Fruit fly (Drosophila melanogaster): Measurements from ENCODE around the gene GluRIB.

Gene GluRIB

dm6 chr3L:9236548-9236947 is 15.2 kb upstream of the GluRIB start, which contains the start of gene CG4483 (continued):
- TF ChIP-seq CG17568 (GFP tag; optimal IDR thresholded peaks at IDR 0.05): no peak
- no peak for TF ChIP-seq Adf1 (GFP tag; IDR thresholded peaks at IDR 0.05)
- TF ChIP-seq CG7372 (GFP tag; IDR thresholded peaks at IDR 0.05): no peak

- no peak for TF ChIP-seq wdn (GFP tag; IDR thresholded peaks at IDR 0.05)
- TF ChIP-seq CG9215 (GFP tag; IDR thresholded peaks at IDR 0.05): no peak
- no peak for TF ChIP-seq fu2 (GFP tag; optimal IDR thresholded peaks at IDR 0.05)
- TF ChIP-seq emc (GFP tag; optimal IDR thresholded peaks at IDR 0.05): no peak
- TF ChIP-seq D (optimal IDR thresholded peaks at IDR 0.05): no peak
- TF ChIP-seq D (GFP tag; optimal IDR thresholded peaks at IDR 0.05): no peak
- TF ChIP-seq CG1832 (GFP tag; optimal IDR thresholded peaks at IDR 0.05): no peak
- TF ChIP-seq CG13123 (GFP tag; optimal IDR thresholded peaks at IDR 0.05): no peak
- no peak for TF ChIP-seq CG30403 (GFP tag; optimal IDR thresholded peaks at IDR 0.05)
- TF ChIP-seq Blimp-1 (GFP tag; optimal IDR thresholded peaks at IDR 0.05): no peak
- no peak for TF ChIP-seq Rfx (GFP tag; IDR thresholded peaks at IDR 0.05)
- no peak for TF ChIP-seq nerfin-1 (tag; optimal IDR thresholded peaks at IDR 0.05)
- TF ChIP-seq Max (GFP tag; optimal IDR thresholded peaks at IDR 0.05): no peak
- TF ChIP-seq CG15514 (GFP tag; optimal IDR thresholded peaks at IDR 0.05): no peak
- no peak for TF ChIP-seq Deaf1 (tag; optimal IDR thresholded peaks at IDR 0.05)
Observed at dm6 chr3L:9249925-9250324, 1.9 kb upstream of the GluRIB start, which contains the start of gene CG4477. Gene CG4477 (plus strand): TSS chr3L:9250225.

dm6 chr3L:9255172-9255571 is 3.4 kb downstream of the GluRIB start:
- TF ChIP-seq tll (GFP tag; optimal IDR thresholded peaks at IDR 0.05) (no peak), Kr (GFP tag; optimal IDR thresholded peaks at IDR 0.05) (no peak), CG7745 (tag; optimal IDR thresholded peaks at IDR 0.05) (no peak), Hr39 (optimal IDR thresholded peaks at IDR 0.05) (peak; percentile 35), Ets65A (GFP tag) (peak; percentile 54), CG6254 (GFP tag; optimal IDR thresholded peaks at IDR 0.05) (no peak), Dad (GFP tag; optimal IDR thresholded peaks at IDR 0.05) (no peak)

dm6 chr3L:9262268-9262667 is 10.5 kb downstream of the GluRIB start:
- TF ChIP-seq CG1233 (GFP tag; optimal IDR thresholded peaks at IDR 0.05): no peak
- TF ChIP-seq knrl (GFP tag; IDR thresholded peaks at IDR 0.05; ENCODE audit: partially characterized antibody): no peak
- TF ChIP-seq sisA (GFP tag; IDR thresholded peaks at IDR 0.05): no peak
- no peak for TF ChIP-seq Adf1 (GFP tag; IDR thresholded peaks at IDR 0.05)
- TF ChIP-seq en (GFP tag; optimal IDR thresholded peaks at IDR 0.05): no peak
- no peak for TF ChIP-seq Mes4 (GFP tag; optimal IDR thresholded peaks at IDR 0.05)
- no peak for TF ChIP-seq dan (GFP tag; IDR thresholded peaks at IDR 0.05)
- TF ChIP-seq Hr51 (GFP tag; optimal IDR thresholded peaks at IDR 0.05): no peak

dm6 chr3L:9283743-9284142 is 32.0 kb downstream of the GluRIB start:
- TF ChIP-seq CG8765 (GFP tag; IDR thresholded peaks at IDR 0.05) (no peak), Poxn (GFP tag; IDR thresholded peaks at IDR 0.05) (no peak), stc (GFP tag; IDR thresholded peaks at IDR 0.05) (no peak), Chrac-16 (GFP tag; optimal IDR thresholded peaks at IDR 0.05) (no peak), CG8388 (GFP tag; optimal IDR thresholded peaks at IDR 0.05) (no peak), CG10209 (GFP tag; optimal IDR thresholded peaks at IDR 0.05) (no peak), btn (GFP tag; optimal IDR thresholded peaks at IDR 0.05) (no peak), Bgb (GFP tag; IDR thresholded peaks at IDR 0.05; ENCODE audit: partially characterized antibody) (no peak), Sox100B (GFP tag; optimal IDR thresholded peaks at IDR 0.05) (no peak), CG11093 (GFP tag; IDR thresholded peaks at IDR 0.05) (no peak), Dip3 (GFP tag; optimal IDR thresholded peaks at IDR 0.05) (no peak), CG13894 (tag; optimal IDR thresholded peaks at IDR 0.05) (peak; percentile 93), chinmo (GFP tag; IDR thresholded peaks at IDR 0.05; ENCODE audit: partially characterized antibody) (0 out of 4 replicates have a peak, but pooled peaks have one; percentile 46)

All from whole organism, embryonic.